Worm (Caenorhabditis elegans) whole organism, dauer: ENCODE measurements around the gene gpa-7.

Source experiments
- unc-62 ChIP-seq: sonication (generic microtip); optimal IDR thresholded peaks from 2 replicates; lab custom pipeline; 2017; ENCODE audit warnings: missing biosample characterization, missing genetic modification reagents, missing genetic modification characterization

The gpa-7 gene

ce11 chrIV:10449799-10450198 lies 46.0 kb downstream of the gpa-7 start, which contains the start of gene F13B12.4:
Gene F13B12.4, minus strand, starts transcription at chrIV:10449899.
- no peak for TF ChIP-seq unc-62 (GFP tag; lab: Kevin White, UChicago)

- TF ChIP-seq unc-62 (GFP tag; lab: Kevin White, UChicago), result no peak
Observed at ce11 chrIV:10453001-10453400, 49.2 kb downstream of the gpa-7 start, which contains the start of gene F01D4.8. Gene F01D4.8, minus strand, starts transcription at chrIV:10453101.

- TF ChIP-seq unc-62 (GFP tag; lab: Kevin White, UChicago), result no peak
Observed at ce11 chrIV:10457137-10457536, 53.3 kb downstream of the gpa-7 start, which contains the start of gene srb-17. Gene srb-17, minus strand, starts transcription at chrIV:10457237.
